Worm (Caenorhabditis elegans): Measurements from ENCODE around the gene col-177.
A peak's percentile ranks its signal among the peaks of the same experiment; 100 is the strongest.

Gene col-177

ce11 chrX:11036114-11037087, 34.8 kb upstream of the col-177 start (continued):
- no peak for TF ChIP-seq skn-1 (tag; optimal IDR thresholded peaks at IDR 0.05)
- no peak for TF ChIP-seq aly-2 (tag; optimal IDR thresholded peaks at IDR 0.05)
- no peak for TF ChIP-seq unc-98 (GFP tag; IDR thresholded peaks at IDR 0.05)
- TF ChIP-seq lin-35 (GFP tag; optimal IDR thresholded peaks at IDR 0.05) = peak in 1 of 2 experiments; percentile 3
- no peak for TF ChIP-seq mep-1 (tag; optimal IDR thresholded peaks at IDR 0.05)
- TF ChIP-seq mdl-1 (tag; optimal IDR thresholded peaks at IDR 0.05) = no peak
- peak in 1 of 2 experiments; percentile 6 for TF ChIP-seq efl-1 (optimal IDR thresholded peaks at IDR 0.05)
- TF ChIP-seq efl-1 (GFP tag; optimal IDR thresholded peaks at IDR 0.05 in 1 of 2) = no peak
- TF ChIP-seq nhr-90 (tag; optimal IDR thresholded peaks at IDR 0.05; ENCODE audit: poor library complexity) = no peak
- TF ChIP-seq C34B4.2 (tag; optimal IDR thresholded peaks at IDR 0.05) = no peak
- TF ChIP-seq unc-30 (tag; optimal IDR thresholded peaks at IDR 0.05) = no peak
- no peak for TF ChIP-seq ztf-4 (tag; optimal IDR thresholded peaks at IDR 0.05)
- TF ChIP-seq ceh-8 (GFP tag; optimal IDR thresholded peaks at IDR 0.05) = no peak
- no peak for TF ChIP-seq F16B12.6 (tag; optimal IDR thresholded peaks at IDR 0.05)
- TF ChIP-seq elt-3 (tag; optimal IDR thresholded peaks at IDR 0.05) = peak in 1 of 6 experiments; percentile 27
- no peak for TF ChIP-seq hlh-17 (GFP tag; optimal IDR thresholded peaks at IDR 0.05; ENCODE audit: borderline replicate concordance)
- no peak for TF ChIP-seq isw-1 (GFP tag; IDR thresholded peaks at IDR 0.05)
- TF ChIP-seq pax-3 (tag; optimal IDR thresholded peaks at IDR 0.05) = no peak
- TF ChIP-seq lin-14 (GFP tag; optimal IDR thresholded peaks at IDR 0.05) = no peak
- TF ChIP-seq sox-4 (tag; optimal IDR thresholded peaks at IDR 0.05) = no peak
- TF ChIP-seq tlp-1 (tag; optimal IDR thresholded peaks at IDR 0.05) = no peak
- TF ChIP-seq tbx-2 (tag; optimal IDR thresholded peaks at IDR 0.05) = no peak
- TF ChIP-seq lsy-2 (tag; optimal IDR thresholded peaks at IDR 0.05) = peak in 1 of 2 experiments; percentile 11
- TF ChIP-seq lin-15B (tag; optimal IDR thresholded peaks at IDR 0.05) = no peak
- no peak for TF ChIP-seq unc-62 (GFP tag; optimal IDR thresholded peaks at IDR 0.05)
- TF ChIP-seq fos-1 (tag; optimal IDR thresholded peaks at IDR 0.05) = no peak
- TF ChIP-seq unc-130 (tag; optimal IDR thresholded peaks at IDR 0.05) = no peak
- TF ChIP-seq ces-1 (GFP tag; optimal IDR thresholded peaks at IDR 0.05) = no peak
- no peak for TF ChIP-seq nhr-19 (GFP tag; conservative IDR thresholded peaks at IDR 0.05)
- TF ChIP-seq nhr-20 (tag; optimal IDR thresholded peaks at IDR 0.05) = peak; percentile 12
- no peak for TF ChIP-seq ceh-63 (GFP tag; optimal IDR thresholded peaks at IDR 0.05)
- TF ChIP-seq ets-5 (GFP tag; IDR thresholded peaks at IDR 0.05) = no peak
- peak; percentile 82 for TF ChIP-seq elt-2 (tag; optimal IDR thresholded peaks at IDR 0.05)

ce11 chrX:11035563-11035962, 33.9 kb upstream of the col-177 start:
- TF ChIP-seq mdl-1 (tag; optimal IDR thresholded peaks at IDR 0.05) (peak in 1 of 2 experiments; percentile 18), ama-1 (optimal IDR thresholded peaks at IDR 0.05) (no peak), efl-1 (optimal IDR thresholded peaks at IDR 0.05) (no peak), efl-1 (GFP tag; optimal IDR thresholded peaks at IDR 0.05 in 1 of 2) (no peak), mep-1 (tag; optimal IDR thresholded peaks at IDR 0.05) (peak; percentile 10), nhr-19 (GFP tag; conservative IDR thresholded peaks at IDR 0.05) (peak; percentile 46), snu-23 (GFP tag; optimal IDR thresholded peaks at IDR 0.05) (peak; percentile 36), nhr-71 (tag; optimal IDR thresholded peaks at IDR 0.05) (peak; percentile 72), rnt-1 (tag; optimal IDR thresholded peaks at IDR 0.05) (peak; percentile 68), lin-14 (GFP tag; optimal IDR thresholded peaks at IDR 0.05) (peak; percentile 85), lsy-2 (tag; optimal IDR thresholded peaks at IDR 0.05) (peak in 1 of 2 experiments; percentile 18), nhr-11 (tag; optimal IDR thresholded peaks at IDR 0.05) (no peak), nhr-77 (tag; optimal IDR thresholded peaks at IDR 0.05) (no peak), unc-30 (tag; optimal IDR thresholded peaks at IDR 0.05) (no peak), swsn-7 (tag; optimal IDR thresholded peaks at IDR 0.05) (no peak), ztf-11 (tag; optimal IDR thresholded peaks at IDR 0.05) (no peak), nhr-20 (tag; optimal IDR thresholded peaks at IDR 0.05) (peak; percentile 16), egl-27 (tag; optimal IDR thresholded peaks at IDR 0.05) (no peak), unc-130 (tag; optimal IDR thresholded peaks at IDR 0.05) (peak; percentile 4), unc-98 (GFP tag; IDR thresholded peaks at IDR 0.05) (no peak)
